4 worm cellular contexts compared by ENCODE assay signal in genomic region chrV:9856978-9857377, ce11.
TF ChIP-seq lines count a peak whose summit lies in the region.

No protein-coding gene starts in this region.

TF ChIP-seq in whole organism, L1 larva, 84 proteins besides CTCF, POLR2A, EP300 and RAD21:
- no peak for TF ChIP-seq ceh-8 (GFP tag; optimal IDR thresholded peaks at IDR 0.05; lab: Kevin White, UChicago)
- peak; percentile 49 for TF ChIP-seq elt-2 (tag; optimal IDR thresholded peaks at IDR 0.05; lab: Kevin White, UChicago)
- TF ChIP-seq C34B4.2 (tag; optimal IDR thresholded peaks at IDR 0.05; lab: Kevin White, UChicago): no peak

TF ChIP-seq in whole organism, L2 larva, 48 proteins besides CTCF, POLR2A, EP300 and RAD21:
- TF ChIP-seq crh-2 (tag; optimal IDR thresholded peaks at IDR 0.05; lab: Kevin White, UChicago) (peak; percentile 39), ztf-11 (tag; optimal IDR thresholded peaks at IDR 0.05; lab: Kevin White, UChicago) (no peak), sma-9 (GFP tag; optimal IDR thresholded peaks at IDR 0.05; lab: Kevin White, UChicago) (peak; percentile 7), sma-9 (tag; optimal IDR thresholded peaks at IDR 0.05; lab: Kevin White, UChicago) (no peak), dmd-4 (tag; optimal IDR thresholded peaks at IDR 0.05; lab: Kevin White, UChicago) (no peak), fos-1 (tag; optimal IDR thresholded peaks at IDR 0.05; lab: Kevin White, UChicago) (peak; percentile 6), nhr-237 (tag; optimal IDR thresholded peaks at IDR 0.05; lab: Kevin White, UChicago) (no peak)

TF ChIP-seq in whole organism, L3 larva, 47 proteins besides CTCF, POLR2A, EP300 and RAD21:
- TF ChIP-seq elt-2 (tag; optimal IDR thresholded peaks at IDR 0.05; lab: Kevin White, UChicago) (peak; percentile 60), lin-39 (tag; optimal IDR thresholded peaks at IDR 0.05; lab: Kevin White, UChicago) (no peak)

TF ChIP-seq in whole organism, L4 larva, 104 proteins besides CTCF, POLR2A, EP300 and RAD21:
- 0 out of 2 replicates have a peak, but pooled peaks have one; percentile 22 for TF ChIP-seq dmd-6 (GFP tag; IDR thresholded peaks at IDR 0.05; lab: Robert Waterston, UW)
- no peak for TF ChIP-seq daf-16 (GFP tag; optimal IDR thresholded peaks at IDR 0.05; lab: Kevin White, UChicago)
- TF ChIP-seq daf-16 (tag; optimal IDR thresholded peaks at IDR 0.05; lab: Kevin White, UChicago): peak; percentile 59
- TF ChIP-seq ztf-11 (tag; optimal IDR thresholded peaks at IDR 0.05; lab: Kevin White, UChicago): no peak
- peak; percentile 1 for TF ChIP-seq hlh-30 (tag; optimal IDR thresholded peaks at IDR 0.05; lab: Kevin White, UChicago; ENCODE audit: insufficient read depth)
- no peak for TF ChIP-seq tag-97 (GFP tag; IDR thresholded peaks at IDR 0.05; lab: Robert Waterston, UW)
- TF ChIP-seq F10B5.3 (tag; optimal IDR thresholded peaks at IDR 0.05; lab: Kevin White, UChicago): no peak
- TF ChIP-seq dve-1 (tag; optimal IDR thresholded peaks at IDR 0.05; lab: Kevin White, UChicago; ENCODE audit: insufficient read depth): peak; percentile 46
- TF ChIP-seq ceh-62 (tag; optimal IDR thresholded peaks at IDR 0.05; lab: Kevin White, UChicago): no peak
- TF ChIP-seq mxl-3 (GFP tag; optimal IDR thresholded peaks at IDR 0.05; lab: Kevin White, UChicago): no peak
- no peak for TF ChIP-seq F44E2.7 (GFP tag; IDR thresholded peaks at IDR 0.05; lab: Robert Waterston, UW)
- no peak for TF ChIP-seq lin-38 (GFP tag; IDR thresholded peaks at IDR 0.05; lab: Robert Waterston, UW)
- peak; percentile 78 for TF ChIP-seq nhr-28 (tag; optimal IDR thresholded peaks at IDR 0.05; lab: Kevin White, UChicago)
- no peak for TF ChIP-seq zag-1 (tag; optimal IDR thresholded peaks at IDR 0.05; lab: Kevin White, UChicago)
- no peak for TF ChIP-seq lin-39 (tag; optimal IDR thresholded peaks at IDR 0.05; lab: Kevin White, UChicago)

Comparison
In these comparisons a context has a peak if more than half of its experiments do, and no peak if none do; other contexts are left out.
1. Of the 29 proteins assayed by ChIP-seq in both whole organism, L4 larva and whole organism, L1 larva: peak only in whole organism, L4 larva: nhr-28; only in whole organism, L1 larva: none; in both: none; in neither: 28.